Worm (Caenorhabditis elegans): ENCODE data around the gene W06G6.20.
"Not testable (repeated sequence)": the region's sequence is repeated elsewhere in the genome, so short reads cannot be mapped to it uniquely, and the experiment has no call there.

Gene W06G6.20

ce11 chrV:16666647-16667046 lies 18.5 kb upstream of the W06G6.20 start, which contains the start of gene F14F8.14:
Gene F14F8.14, minus strand, starts transcription at chrV:16666747.
- no peak for TF ChIP-seq nhr-76 (tag; optimal IDR thresholded peaks at IDR 0.05)
- TF ChIP-seq blmp-1 (tag; optimal IDR thresholded peaks at IDR 0.05), result no peak
- TF ChIP-seq efl-3 (GFP tag; optimal IDR thresholded peaks at IDR 0.05), result no peak
- TF ChIP-seq nhr-77 (tag; optimal IDR thresholded peaks at IDR 0.05), result no peak
- no peak for TF ChIP-seq elt-3 (tag; optimal IDR thresholded peaks at IDR 0.05)
- TF ChIP-seq tlp-1 (tag; optimal IDR thresholded peaks at IDR 0.05), result no peak
- no peak for TF ChIP-seq snpc-4 (tag; optimal IDR thresholded peaks at IDR 0.05)
- no peak for TF ChIP-seq tbx-2 (tag; optimal IDR thresholded peaks at IDR 0.05)
- TF ChIP-seq fkh-8 (tag; optimal IDR thresholded peaks at IDR 0.05), result no peak
- TF ChIP-seq ztf-11 (tag; optimal IDR thresholded peaks at IDR 0.05), result no peak
- TF ChIP-seq zag-1 (tag; optimal IDR thresholded peaks at IDR 0.05), result no peak
- TF ChIP-seq vab-15 (tag; optimal IDR thresholded peaks at IDR 0.05), result no peak
- no peak for TF ChIP-seq egl-27 (tag; optimal IDR thresholded peaks at IDR 0.05)
- no peak for TF ChIP-seq ceh-88 (GFP tag; IDR thresholded peaks at IDR 0.05)
- no peak for TF ChIP-seq C16A3.4 (tag; optimal IDR thresholded peaks at IDR 0.05)
- no peak for TF ChIP-seq nhr-84 (tag; optimal IDR thresholded peaks at IDR 0.05)
- TF ChIP-seq nhr-90 (tag; optimal IDR thresholded peaks at IDR 0.05; ENCODE audit: poor library complexity), result no peak
- TF ChIP-seq mep-1 (tag; optimal IDR thresholded peaks at IDR 0.05), result no peak
- no peak for TF ChIP-seq sox-4 (tag; optimal IDR thresholded peaks at IDR 0.05)
- no peak for TF ChIP-seq ces-1 (GFP tag; optimal IDR thresholded peaks at IDR 0.05)

- TF ChIP-seq mdl-1, jun-1, aly-2 (tag; optimal IDR thresholded peaks at IDR 0.05): not testable (repeated sequence)
These were observed 12.6 kb upstream of the W06G6.20 start, which contains the start of gene Y70C5B.2 for ce11 chrV:16660816-16661215. Gene Y70C5B.2, minus strand, starts transcription at chrV:16660916.

ce11 chrV:16654242-16654641 lies 6.1 kb upstream of the W06G6.20 start, which contains the start of gene W06G6.15:
Gene W06G6.15, plus strand, starts transcription at chrV:16654542.
- TF ChIP-seq ceh-63 (GFP tag; optimal IDR thresholded peaks at IDR 0.05); C16A3.4 (tag; optimal IDR thresholded peaks at IDR 0.05); lin-14 (GFP tag; optimal IDR thresholded peaks at IDR 0.05): not testable (repeated sequence)

- TF ChIP-seq lsy-2, C34B4.2, tbx-2 (tag; optimal IDR thresholded peaks at IDR 0.05): not testable (repeated sequence)
These were observed 1.0 kb upstream of the W06G6.20 start, which contains the start of gene W06G6.11 for ce11 chrV:16649200-16649599. Gene W06G6.11, minus strand, starts transcription at chrV:16649300.

- TF ChIP-seq efl-1 (optimal IDR thresholded peaks at IDR 0.05) (no peak), efl-1 (GFP tag; optimal IDR thresholded peaks at IDR 0.05 in 1 of 2) (peak in 1 of 2 experiments; percentile 10), unc-130 (tag; optimal IDR thresholded peaks at IDR 0.05) (no peak)
These were observed 1.1 kb downstream of the W06G6.20 start, which contains the start of gene W06G6.10 for ce11 chrV:16647093-16647492. Gene W06G6.10, minus strand, starts transcription at chrV:16647193.

ce11 chrV:16646372-16646771 lies 1.8 kb downstream of the W06G6.20 start, which contains the start of gene W06G6.9:
Gene W06G6.9, minus strand, starts transcription at chrV:16646472.
- TF ChIP-seq nhr-76 (tag; optimal IDR thresholded peaks at IDR 0.05) (no peak), sup-37 (GFP tag; optimal IDR thresholded peaks at IDR 0.05) (no peak), nhr-20 (tag; optimal IDR thresholded peaks at IDR 0.05) (no peak), dpl-1 (GFP tag; optimal IDR thresholded peaks at IDR 0.05) (no peak), rnt-1 (tag; optimal IDR thresholded peaks at IDR 0.05) (no peak), nhr-11 (tag; optimal IDR thresholded peaks at IDR 0.05) (no peak), nhr-47 (tag; optimal IDR thresholded peaks at IDR 0.05) (no peak), nhr-71 (tag; optimal IDR thresholded peaks at IDR 0.05) (no peak), snpc-4 (tag; optimal IDR thresholded peaks at IDR 0.05) (no peak), hlh-4 (tag; optimal IDR thresholded peaks at IDR 0.05) (no peak), lin-13 (GFP tag; optimal IDR thresholded peaks at IDR 0.05) (no peak), jun-1 (tag; optimal IDR thresholded peaks at IDR 0.05) (no peak), mdl-1 (tag; optimal IDR thresholded peaks at IDR 0.05) (no peak), elt-2 (tag; optimal IDR thresholded peaks at IDR 0.05) (no peak), nhr-12 (tag; optimal IDR thresholded peaks at IDR 0.05) (no peak), aha-1 (tag; optimal IDR thresholded peaks at IDR 0.05) (no peak), C04F5.9 (tag; optimal IDR thresholded peaks at IDR 0.05) (no peak), zip-4 (GFP tag; optimal IDR thresholded peaks at IDR 0.05) (no peak), ceh-88 (GFP tag; IDR thresholded peaks at IDR 0.05) (no peak)

Data from whole organism, L1 larva.